Worm (Caenorhabditis elegans) whole organism, early embryonic: ENCODE measurements around the gene Y47D3B.4.

Experiments used
- B0310.2 ChIP-seq: sonication (generic microtip); optimal IDR thresholded peaks from 2 replicates; lab custom pipeline; 2016; ENCODE audit warnings: mild to moderate bottlenecking, missing genetic modification characterization, missing compliant biosample characterization
- F13C5.2 ChIP-seq: sonication (generic microtip); optimal IDR thresholded peaks from 2 replicates; lab custom pipeline; 2017; ENCODE audit warnings: mild to moderate bottlenecking, missing genetic modification characterization, inconsistent platforms, missing compliant biosample characterization
- aly-1 ChIP-seq: sonication (generic microtip); optimal IDR thresholded peaks from 2 replicates; lab custom pipeline; 2016; ENCODE audit warnings: missing genetic modification characterization, missing compliant biosample characterization
- ama-1 ChIP-seq: fragments of 150-350 bp; optimal IDR thresholded peaks from 2 replicates; lab custom pipeline; 2014
- ceh-13 ChIP-seq: fragments of 200-800 bp; sonication (Bioruptor generic); optimal IDR thresholded peaks from 2 replicates; lab custom pipeline; 2018; ENCODE audit warnings: mild to moderate bottlenecking, missing genetic modification characterization, missing compliant biosample characterization
- ceh-36 ChIP-seq: sonication (generic microtip); optimal IDR thresholded peaks from 2 replicates; lab custom pipeline; 2016; ENCODE audit warnings: missing genetic modification characterization, inconsistent platforms, missing compliant biosample characterization
- ets-7 ChIP-seq: sonication (generic microtip); optimal IDR thresholded peaks from 2 replicates; lab custom pipeline; 2016; ENCODE audit warnings: missing genotype, missing genetic modification characterization, missing compliant biosample characterization
- flt-1 ChIP-seq: fragments of 200-800 bp; sonication (Bioruptor generic); IDR thresholded peaks from 2 replicates; pipeline ENCODE4 v1.3.6; 2022; ENCODE audit warnings: missing genetic modification characterization, missing compliant biosample characterization
- hmbx-1 ChIP-seq: sonication (generic microtip); optimal IDR thresholded peaks from 2 replicates; lab custom pipeline; 2016; ENCODE audit warnings: mild to moderate bottlenecking, missing genetic modification characterization, missing compliant biosample characterization
- hmg-4 ChIP-seq: fragments of 200-800 bp; sonication (Bioruptor generic); optimal IDR thresholded peaks from 2 replicates; lab custom pipeline; 2018; ENCODE audit warnings: mild to moderate bottlenecking, missing genetic modification characterization, missing compliant biosample characterization
- hnd-1 ChIP-seq: sonication (generic microtip); optimal IDR thresholded peaks from 2 replicates; lab custom pipeline; 2016; ENCODE audit warnings: missing genetic modification characterization, missing compliant biosample characterization
- pes-1 ChIP-seq: fragments of 200-800 bp; sonication (Bioruptor generic); IDR thresholded peaks from 2 replicates; pipeline ENCODE4 v1.3.6; 2022; ENCODE audit warnings: missing genetic modification reagents, missing genetic modification characterization, missing compliant biosample characterization
- scrt-1 ChIP-seq: fragments of 200-800 bp; sonication (Bioruptor generic); IDR thresholded peaks from 2 replicates; pipeline ENCODE4 v1.3.6; 2022; ENCODE audit warnings: missing genetic modification characterization, missing compliant biosample characterization
- sea-1 ChIP-seq: fragments of 200-800 bp; sonication (Bioruptor generic); conservative IDR thresholded peaks from 2 replicates; pipeline ENCODE4 v1.3.6; 2022; ENCODE audit warnings: missing genetic modification characterization, missing compliant biosample characterization
- tbx-11 ChIP-seq: fragments of 200-800 bp; sonication (Bioruptor generic); IDR thresholded peaks from 2 replicates; pipeline ENCODE4 v1.3.6; 2022; ENCODE audit warnings: missing genetic modification characterization, missing compliant biosample characterization
- tbx-37 ChIP-seq: fragments of 200-800 bp; sonication (Bioruptor generic); conservative IDR thresholded peaks from 2 replicates; pipeline ENCODE4 v1.3.6; 2022; ENCODE audit warnings: missing genetic modification reagents, missing genetic modification characterization, missing compliant biosample characterization
- tra-4 ChIP-seq: sonication (generic microtip); optimal IDR thresholded peaks from 2 replicates; lab custom pipeline; 2017; ENCODE audit warnings: missing genetic modification characterization, missing compliant biosample characterization

The Y47D3B.4 gene

DNA sequence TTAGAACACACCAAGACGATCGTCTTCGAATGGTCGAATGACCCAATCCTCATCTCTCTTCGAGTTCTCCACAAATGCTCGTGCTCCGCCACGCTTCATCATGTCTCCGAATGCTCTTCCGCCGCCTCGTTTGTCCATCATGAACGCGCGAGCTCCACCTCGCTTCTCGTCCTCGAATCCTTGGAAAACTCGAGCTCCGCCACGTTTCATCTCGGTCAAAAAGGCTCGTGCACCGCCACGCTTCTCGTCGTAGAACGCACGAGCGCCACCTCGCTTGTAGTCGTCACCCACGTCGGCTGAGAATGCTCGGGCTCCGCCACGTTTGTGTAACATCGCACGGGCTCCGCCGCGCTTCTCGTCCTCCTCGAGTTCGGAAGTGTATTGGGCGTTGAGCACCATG, 15.8 kb upstream of the Y47D3B.4 start:
- TF ChIP-seq tra-4 (tag; lab: Kevin White, UChicago) (no peak), sea-1 (GFP tag; lab: Robert Waterston, UW) (0 out of 2 replicates have a peak, but pooled peaks have one; percentile 19)

DNA sequence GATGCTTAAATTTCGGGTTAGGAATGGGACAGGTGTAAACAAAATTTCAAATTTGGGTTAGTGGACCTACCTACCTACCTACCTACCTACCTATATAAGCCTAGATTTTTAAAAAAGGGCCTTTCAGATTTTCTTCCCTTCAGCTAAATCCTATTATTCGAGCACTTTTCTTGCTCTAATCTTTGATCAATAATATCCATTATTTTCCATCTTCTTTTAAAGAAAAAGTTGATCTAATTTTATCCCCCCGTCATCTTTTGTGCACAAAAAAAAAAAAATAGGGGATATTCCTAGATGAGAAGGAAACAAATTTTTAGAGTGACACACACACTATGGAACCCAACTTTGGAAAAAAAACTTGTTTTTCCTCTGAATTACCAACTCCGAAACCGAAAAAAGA, 14.3 kb upstream of the Y47D3B.4 start:
- TF ChIP-seq pes-1 (no peak), ceh-13 (GFP tag; lab: Kevin White, UChicago) (no peak), tbx-11 (no peak), sea-1 (GFP tag; lab: Robert Waterston, UW) (no peak), hnd-1 (tag; lab: Kevin White, UChicago) (no peak)

- TF ChIP-seq tra-4 (tag; lab: Kevin White, UChicago): no peak
- TF ChIP-seq ceh-36 (tag; lab: Kevin White, UChicago): peak; percentile 20
Measured at ce11 chrIII:11391601-11392520, 13.3 kb upstream of the Y47D3B.4 start.

DNA sequence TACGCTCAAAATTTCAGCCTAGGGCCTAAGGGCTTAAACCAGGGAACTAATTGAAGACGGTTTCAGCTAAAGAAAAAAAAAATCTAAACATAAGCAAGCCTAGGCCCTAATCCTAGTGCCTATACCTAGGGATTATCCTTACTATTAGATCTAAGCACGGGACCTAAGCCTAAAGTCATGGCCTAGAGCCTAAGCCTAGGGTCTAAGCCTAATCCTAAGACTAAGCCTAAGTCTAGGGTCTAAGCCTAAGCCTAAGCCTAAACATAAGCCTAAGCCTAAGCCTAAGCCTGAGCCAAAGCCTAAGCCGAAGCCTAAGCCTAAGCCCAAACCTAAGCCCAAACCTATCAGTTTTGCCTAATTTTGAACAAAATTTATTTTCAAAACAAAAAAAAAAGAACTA, 12.4 kb upstream of the Y47D3B.4 start:
- TF ChIP-seq ceh-36 (tag; lab: Kevin White, UChicago) (peak; percentile 90), aly-1 (no peak)

DNA sequence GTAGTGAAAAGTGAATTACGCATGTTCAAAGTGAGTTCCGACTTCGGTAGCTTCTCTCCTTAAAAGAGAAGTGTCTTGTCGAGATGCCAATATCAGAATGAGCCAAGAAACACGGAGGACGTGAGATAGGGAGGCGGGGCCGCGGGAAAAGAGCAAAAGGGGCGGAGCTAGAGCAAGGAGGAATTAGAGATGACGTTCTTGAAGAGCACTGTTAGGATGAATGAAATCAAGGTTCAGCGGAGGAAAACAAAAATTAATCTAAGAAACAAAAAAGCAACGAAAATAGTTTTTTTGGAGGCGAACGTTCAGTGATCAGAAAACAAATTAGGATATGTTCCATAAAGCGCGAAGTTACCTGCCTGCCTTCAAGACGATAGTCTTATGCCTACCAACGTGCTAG, 12.0 kb upstream of the Y47D3B.4 start, which contains the start of gene nlp-21:
Gene nlp-21 (minus strand): TSS at position 101 of the 400 bp plus-strand sequence.
- TF ChIP-seq F13C5.2: no peak
- TF ChIP-seq flt-1 (GFP tag; lab: Robert Waterston, UW): no peak
- TF ChIP-seq ets-7 (tag; lab: Kevin White, UChicago): no peak
- TF ChIP-seq pes-1: no peak
- TF ChIP-seq hmbx-1: no peak
- TF ChIP-seq tbx-37 (GFP tag; lab: Robert Waterston, UW): no peak
- TF ChIP-seq scrt-1 (GFP tag; lab: Robert Waterston, UW): no peak
- no peak for TF ChIP-seq ama-1 (lab: Kevin White, UChicago)
- TF ChIP-seq tbx-11: no peak
- no peak for TF ChIP-seq sea-1 (GFP tag; lab: Robert Waterston, UW)
- TF ChIP-seq ceh-13 (GFP tag; lab: Kevin White, UChicago): no peak
- no peak for TF ChIP-seq aly-1
- TF ChIP-seq B0310.2 (tag; lab: Kevin White, UChicago): no peak
- TF ChIP-seq hmg-4: no peak

ce11 chrIII:11397499-11397898, 7.7 kb upstream of the Y47D3B.4 start, which contains the start of gene Y47D3B.3:
Y47D3B.3 (plus strand) TSS chrIII:11397799.
- TF ChIP-seq F13C5.2 (no peak), aly-1 (no peak), tra-4 (tag; lab: Kevin White, UChicago) (no peak), sea-1 (GFP tag; lab: Robert Waterston, UW) (no peak), flt-1 (GFP tag; lab: Robert Waterston, UW) (no peak), pes-1 (no peak), scrt-1 (GFP tag; lab: Robert Waterston, UW) (no peak), B0310.2 (tag; lab: Kevin White, UChicago) (no peak), tbx-37 (GFP tag; lab: Robert Waterston, UW) (no peak), hmg-4 (no peak), hnd-1 (tag; lab: Kevin White, UChicago) (no peak), hmbx-1 (no peak), ceh-13 (GFP tag; lab: Kevin White, UChicago) (no peak)

DNA sequence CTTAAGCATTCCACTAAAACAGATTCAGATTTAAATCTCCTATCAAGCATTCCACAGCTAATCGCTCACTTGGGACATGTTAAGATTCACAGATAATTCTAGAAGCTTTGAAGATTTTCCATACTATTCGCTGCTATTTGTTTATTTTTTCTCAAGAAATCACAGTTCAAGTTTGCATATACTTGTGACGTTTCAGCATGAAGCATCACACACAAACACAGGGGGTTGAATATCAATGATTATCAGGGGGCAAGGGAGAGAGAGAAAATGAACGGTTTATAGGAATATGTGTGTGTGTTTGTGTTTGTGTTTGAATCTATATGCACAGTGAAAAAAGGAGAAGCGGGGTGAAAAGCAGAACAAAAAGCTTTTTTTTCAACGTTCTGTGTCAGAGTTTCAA, 2.4 kb upstream of the Y47D3B.4 start, which contains the start of gene Y47D3B.12:
Gene Y47D3B.12 (plus strand): TSS at position 301 of the 400 bp plus-strand sequence.
- TF ChIP-seq scrt-1 (GFP tag; lab: Robert Waterston, UW) (no peak), aly-1 (no peak), ama-1 (lab: Kevin White, UChicago) (no peak), flt-1 (GFP tag; lab: Robert Waterston, UW) (no peak), hnd-1 (tag; lab: Kevin White, UChicago) (no peak), tbx-37 (GFP tag; lab: Robert Waterston, UW) (no peak), ceh-13 (GFP tag; lab: Kevin White, UChicago) (no peak), ets-7 (tag; lab: Kevin White, UChicago) (no peak), hmg-4 (no peak), F13C5.2 (no peak), tra-4 (tag; lab: Kevin White, UChicago) (no peak), tbx-11 (no peak)

DNA sequence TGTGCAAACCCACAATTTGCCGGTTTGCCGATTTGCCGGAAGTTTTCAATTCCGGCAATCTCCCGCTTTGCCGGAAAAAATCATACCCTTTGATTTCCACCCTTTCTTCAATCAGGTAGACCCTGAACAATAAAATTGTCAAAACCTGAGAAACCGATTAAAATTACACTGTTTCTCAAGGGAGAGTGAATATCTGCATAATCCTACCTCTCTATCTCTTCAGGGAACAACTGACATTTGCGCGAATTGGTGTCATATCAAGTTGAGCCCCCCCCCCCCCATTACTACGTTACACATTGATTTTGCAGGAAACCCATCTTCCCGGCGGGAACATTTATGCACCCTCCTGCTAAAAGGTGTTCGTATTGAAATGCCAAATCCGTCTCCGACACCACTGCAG, 5.2 kb downstream of the Y47D3B.4 start, which contains the start of gene twk-31:
Gene twk-31 (plus strand): TSS at position 301 of the 400 bp plus-strand sequence.
- TF ChIP-seq ceh-13 (GFP tag; lab: Kevin White, UChicago) (no peak), tra-4 (tag; lab: Kevin White, UChicago) (no peak)

- TF ChIP-seq ceh-36 (tag; lab: Kevin White, UChicago): peak; percentile 80
- no peak for TF ChIP-seq tra-4 (tag; lab: Kevin White, UChicago)
- no peak for TF ChIP-seq ama-1 (lab: Kevin White, UChicago)
Measured at ce11 chrIII:11419551-11419950, 14.4 kb downstream of the Y47D3B.4 start.
